Worm (Caenorhabditis elegans): ENCODE data around the gene twk-33.

DNA sequence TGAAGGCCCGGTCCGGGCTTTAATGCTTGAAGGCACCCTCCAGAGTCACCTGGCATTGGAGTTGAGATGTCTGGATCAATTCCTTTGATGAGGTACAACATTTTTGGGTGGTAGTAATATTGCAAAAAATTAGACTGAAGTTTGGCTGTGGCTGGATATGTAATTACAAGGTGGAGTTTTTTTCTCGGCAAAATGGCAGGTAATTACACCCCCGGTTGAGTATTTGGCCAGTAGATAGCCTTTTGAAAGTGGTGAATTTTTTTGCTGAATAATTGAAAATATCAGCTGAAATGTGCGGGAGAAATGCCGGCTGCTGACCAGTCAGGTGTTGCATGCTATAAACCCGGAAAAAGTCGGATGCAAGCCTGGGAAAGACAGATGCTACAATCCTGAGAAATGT, 15.1 kb downstream of the twk-33 start, which contains the start of gene Y26G10.4:
- TF ChIP-seq flt-1 (GFP tag; IDR thresholded peaks at IDR 0.05) (no peak), pes-1 (GFP tag; IDR thresholded peaks at IDR 0.05) (no peak), hmg-4 (GFP tag; optimal IDR thresholded peaks at IDR 0.05) (no peak), ama-1 (optimal IDR thresholded peaks at IDR 0.05) (no peak), tbx-11 (GFP tag; IDR thresholded peaks at IDR 0.05) (no peak), hmbx-1 (tag; optimal IDR thresholded peaks at IDR 0.05) (no peak), B0310.2 (tag; optimal IDR thresholded peaks at IDR 0.05) (no peak), tbx-37 (GFP tag; conservative IDR thresholded peaks at IDR 0.05) (no peak), ceh-13 (GFP tag; optimal IDR thresholded peaks at IDR 0.05) (no peak)

Measured in whole organism, early embryonic.